Worm (Caenorhabditis elegans) whole organism, young adult: Measurements from ENCODE around the gene F46G10.1.

ENCODE experiments used
- C06A6.2 ChIP-seq: fragments of 200-800 bp; sonication (Bioruptor generic); conservative IDR thresholded peaks from 2 replicates; pipeline ENCODE4 v1.3.6; 2022; ENCODE audit warnings: missing genetic modification characterization, missing compliant biosample characterization
- F23B12.7 ChIP-seq: sonication (generic microtip); optimal IDR thresholded peaks from 2 replicates; lab custom pipeline; 2017; ENCODE audit warnings: missing genetic modification characterization, mild to moderate bottlenecking, missing compliant biosample characterization, antibody characterized with exemption, moderate library complexity; ENCODE audit not compliant: insufficient read depth
- F33H1.4 ChIP-seq: fragments of 200-800 bp; sonication (Bioruptor generic); IDR thresholded peaks from 2 replicates; pipeline ENCODE4 v1.3.6; 2022; ENCODE audit warnings: missing genetic modification reagents, missing genetic modification characterization, missing compliant biosample characterization
- F37B4.10 ChIP-seq: fragments of 200-800 bp; sonication (Bioruptor generic); IDR thresholded peaks from 2 replicates; pipeline ENCODE4 v1.3.6; 2022; ENCODE audit warnings: missing genetic modification characterization, missing compliant biosample characterization
- F55B11.4 ChIP-seq: sonication (generic microtip); optimal IDR thresholded peaks from 2 replicates; lab custom pipeline; 2016; ENCODE audit warnings: missing compliant biosample characterization, missing genetic modification characterization, borderline replicate concordance; ENCODE audit not compliant: insufficient read depth
- F57C9.4 ChIP-seq: sonication (generic microtip); optimal IDR thresholded peaks from 2 replicates; lab custom pipeline; 2017; ENCODE audit warnings: mild to moderate bottlenecking, missing genetic modification characterization, missing compliant biosample characterization
- K11D2.4 ChIP-seq: fragments of 200-800 bp; sonication (Bioruptor generic); IDR thresholded peaks from 2 replicates; pipeline ENCODE4 v1.3.6; 2022; ENCODE audit warnings: missing genetic modification reagents, missing genetic modification characterization, missing compliant biosample characterization
- T26A5.8 ChIP-seq: sonication (generic microtip); optimal IDR thresholded peaks from 2 replicates; lab custom pipeline; 2016; ENCODE audit warnings: missing genetic modification characterization, missing compliant biosample characterization
- Y56A3A.18 ChIP-seq: fragments of 200-800 bp; sonication (Bioruptor generic); IDR thresholded peaks from 2 replicates; pipeline ENCODE4 v1.3.6; 2022; ENCODE audit warnings: missing genetic modification reagents, missing genetic modification characterization, missing compliant biosample characterization
- ZK185.1 ChIP-seq: sonication (generic microtip); optimal IDR thresholded peaks from 2 replicates; lab custom pipeline; 2016; ENCODE audit warnings: mild to moderate bottlenecking, missing genetic modification characterization, missing compliant biosample characterization; ENCODE audit not compliant: poor library complexity, severe bottlenecking
- aptf-2 ChIP-seq: fragments of 200-800 bp; sonication (Bioruptor generic); conservative IDR thresholded peaks from 2 replicates; pipeline ENCODE4 v1.3.6; 2022; ENCODE audit warnings: missing genetic modification reagents, missing genetic modification characterization, missing compliant biosample characterization
- ccch-3 ChIP-seq: fragments of 200-800 bp; sonication (Bioruptor generic); optimal IDR thresholded peaks from 2 replicates; lab custom pipeline; 2018; ENCODE audit warnings: mild to moderate bottlenecking, missing genetic modification characterization, missing compliant biosample characterization
- cebp-1 ChIP-seq, 2 experiments: fragments of 200-800 bp in 1 of 2; sonication (Bioruptor generic) in 1 of 2; sonication (generic microtip) in 1 of 2; IDR thresholded peaks in 1 of 2; optimal IDR thresholded peaks in 1 of 2; 2 replicates each; pipeline versions ENCODE4 v1.3.6 to Lab custom; 2017 to 2022; ENCODE audit warnings: missing compliant biosample characterization in 2 of 2, missing genetic modification characterization in 2 of 2, mild to moderate bottlenecking in 1 of 2, missing genetic modification reagents in 1 of 2, moderate library complexity in 1 of 2
- cebp-2 ChIP-seq: fragments of 200-800 bp; sonication (Bioruptor generic); IDR thresholded peaks from 2 replicates; pipeline ENCODE4 v1.3.6; 2022; ENCODE audit warnings: missing genetic modification characterization, missing compliant biosample characterization
- ceh-100 ChIP-seq: fragments of 200-800 bp; sonication (Bioruptor generic); IDR thresholded peaks from 2 replicates; pipeline ENCODE4 v1.3.6; 2022; ENCODE audit warnings: missing genetic modification reagents, missing genetic modification characterization, missing compliant biosample characterization
- ceh-40 ChIP-seq: fragments of 200-800 bp; sonication (Bioruptor generic); IDR thresholded peaks from 2 replicates; pipeline ENCODE4 v1.3.6; 2022; ENCODE audit warnings: missing genetic modification characterization, missing compliant biosample characterization
- ceh-91 ChIP-seq: fragments of 200-800 bp; sonication (Bioruptor generic); IDR thresholded peaks from 2 replicates; pipeline ENCODE4 v1.3.6; 2022; ENCODE audit warnings: missing genetic modification reagents, missing genetic modification characterization, missing compliant biosample characterization
- dox-1 ChIP-seq: fragments of 200-800 bp; sonication (Bioruptor generic); IDR thresholded peaks from 2 replicates; pipeline ENCODE4 v1.3.6; 2022; ENCODE audit warnings: missing genetic modification reagents, missing genetic modification characterization, missing compliant biosample characterization
- dpl-1 ChIP-seq: fragments of 150-350 bp; optimal IDR thresholded peaks from 2 replicates; lab custom pipeline; 2014; ENCODE audit warnings: missing biosample characterization, missing genetic modification reagents, missing genetic modification characterization
- egl-18 ChIP-seq: fragments of 200-800 bp; sonication (Bioruptor generic); IDR thresholded peaks from 2 replicates; pipeline ENCODE4 v1.3.6; 2022; ENCODE audit warnings: missing genetic modification reagents, missing genetic modification characterization, missing compliant biosample characterization
- egrh-3 ChIP-seq: fragments of 200-800 bp; sonication (Bioruptor generic); IDR thresholded peaks from 2 replicates; pipeline ENCODE4 v1.3.6; 2022; ENCODE audit warnings: missing genetic modification reagents, missing genetic modification characterization, missing compliant biosample characterization
- fkh-3 ChIP-seq: sonication (generic microtip); optimal IDR thresholded peaks from 2 replicates; lab custom pipeline; 2016; ENCODE audit warnings: mild to moderate bottlenecking, missing genetic modification characterization, missing compliant biosample characterization
- him-1 ChIP-seq: sonication (generic microtip); optimal IDR thresholded peaks from 2 replicates; lab custom pipeline; 2016; ENCODE audit warnings: missing genotype, missing genetic modification reagents, missing genetic modification characterization, missing compliant biosample characterization
- hlh-12 ChIP-seq: sonication (generic microtip); optimal IDR thresholded peaks from 2 replicates; lab custom pipeline; 2016; ENCODE audit warnings: missing genetic modification characterization, missing compliant biosample characterization
- hmg-20 ChIP-seq: fragments of 200-800 bp; sonication (Bioruptor generic); IDR thresholded peaks from 2 replicates; pipeline ENCODE4 v1.3.6; 2022; ENCODE audit warnings: missing genetic modification reagents, missing genetic modification characterization, missing compliant biosample characterization
- let-607 ChIP-seq, 2 experiments: fragments of 200-800 bp in 1 of 2; sonication (Bioruptor generic) in 1 of 2; sonication (generic microtip) in 1 of 2; optimal IDR thresholded peaks; 2 replicates each; lab custom pipeline; 2016 to 2018; ENCODE audit warnings: mild to moderate bottlenecking in 2 of 2, missing compliant biosample characterization in 2 of 2, missing genetic modification characterization in 2 of 2, moderate library complexity in 2 of 2, missing genotype in 1 of 2
- lin-35 ChIP-seq, 3 experiments: fragments of 150-350 bp in 2 of 3; sonication (generic microtip) in 1 of 3; optimal IDR thresholded peaks; 2 replicates each; lab custom pipeline; 2014 to 2018; ENCODE audit warnings: missing biosample characterization in 3 of 3, missing genetic modification characterization in 3 of 3, missing genetic modification reagents in 3 of 3
- lin-40 ChIP-seq: sonication (generic microtip); optimal IDR thresholded peaks from 2 replicates; lab custom pipeline; 2016; ENCODE audit warnings: missing genetic modification characterization, mild to moderate bottlenecking, missing compliant biosample characterization, missing genotype, missing genetic modification reagents
- madf-6 ChIP-seq: fragments of 200-800 bp; sonication (Bioruptor generic); IDR thresholded peaks from 2 replicates; pipeline ENCODE4 v1.3.6; 2022; ENCODE audit warnings: missing genetic modification reagents, missing genetic modification characterization, missing compliant biosample characterization
- madf-8 ChIP-seq: fragments of 200-800 bp; sonication (Bioruptor generic); conservative IDR thresholded peaks from 2 replicates; pipeline ENCODE4 v1.3.6; 2022; ENCODE audit warnings: missing genetic modification reagents, missing genetic modification characterization, missing compliant biosample characterization
- nhr-80 ChIP-seq: sonication (generic microtip); optimal IDR thresholded peaks from 2 replicates; lab custom pipeline; 2016; ENCODE audit warnings: missing genetic modification characterization, missing compliant biosample characterization
- rpc-1 ChIP-seq, 2 experiments: fragments of 150-350 bp in 1 of 2; sonication (generic microtip) in 1 of 2; optimal IDR thresholded peaks; 2 replicates each; lab custom pipeline; 2014 to 2018; ENCODE audit warnings: missing biosample characterization in 1 of 2, missing genetic modification characterization in 1 of 2, missing genetic modification reagents in 1 of 2, missing genotype in 1 of 2
- snpc-4 ChIP-seq, 5 experiments: fragments of 150-350 bp in 1 of 5; sonication (generic microtip) in 4 of 5; optimal IDR thresholded peaks; 2 replicates each; lab custom pipeline; 2014 to 2018; ENCODE audit warnings: missing genetic modification characterization in 5 of 5, missing biosample characterization in 3 of 5, antibody characterized with exemption in 2 of 5, mild to moderate bottlenecking in 2 of 5, missing compliant biosample characterization in 2 of 5, missing genotype in 2 of 5, moderate library complexity in 2 of 5, missing genetic modification reagents in 1 of 5
- somi-1 ChIP-seq: fragments of 200-800 bp; sonication (Bioruptor generic); optimal IDR thresholded peaks from 2 replicates; lab custom pipeline; 2018; ENCODE audit warnings: mild to moderate bottlenecking, missing genetic modification characterization, missing compliant biosample characterization
- tbp1 ChIP-seq: fragments of 200-800 bp; sonication (Bioruptor generic); optimal IDR thresholded peaks from 2 replicates; lab custom pipeline; 2018; ENCODE audit warnings: mild to moderate bottlenecking, missing genetic modification characterization, missing compliant biosample characterization
- unc-62 ChIP-seq: fragments of 150-350 bp; optimal IDR thresholded peaks from 2 replicates; lab custom pipeline; 2014; ENCODE audit warnings: missing biosample characterization, missing genetic modification reagents, missing genetic modification characterization
- xnd-1 ChIP-seq: sonication (generic microtip); optimal IDR thresholded peaks from 2 replicates; lab custom pipeline; 2016; ENCODE audit warnings: missing genotype, missing genetic modification reagents, missing genetic modification characterization, missing compliant biosample characterization
- zim-3 ChIP-seq: sonication (generic microtip); optimal IDR thresholded peaks from 2 replicates; lab custom pipeline; 2017; ENCODE audit warnings: mild to moderate bottlenecking, missing genetic modification characterization, moderate library complexity, missing compliant biosample characterization
- ztf-18 ChIP-seq: sonication (generic microtip); optimal IDR thresholded peaks from 2 replicates; lab custom pipeline; 2016; ENCODE audit warnings: missing genotype, mild to moderate bottlenecking, missing genetic modification characterization, missing compliant biosample characterization
- ztf-26 ChIP-seq: sonication (generic microtip); optimal IDR thresholded peaks from 2 replicates; lab custom pipeline; 2017; ENCODE audit warnings: missing genetic modification characterization, missing compliant biosample characterization
- ztf-3 ChIP-seq: fragments of 200-800 bp; sonication (Bioruptor generic); optimal IDR thresholded peaks from 2 replicates; lab custom pipeline; 2018; ENCODE audit warnings: mild to moderate bottlenecking, missing genetic modification characterization, missing compliant biosample characterization

F46G10.1 gene

DNA sequence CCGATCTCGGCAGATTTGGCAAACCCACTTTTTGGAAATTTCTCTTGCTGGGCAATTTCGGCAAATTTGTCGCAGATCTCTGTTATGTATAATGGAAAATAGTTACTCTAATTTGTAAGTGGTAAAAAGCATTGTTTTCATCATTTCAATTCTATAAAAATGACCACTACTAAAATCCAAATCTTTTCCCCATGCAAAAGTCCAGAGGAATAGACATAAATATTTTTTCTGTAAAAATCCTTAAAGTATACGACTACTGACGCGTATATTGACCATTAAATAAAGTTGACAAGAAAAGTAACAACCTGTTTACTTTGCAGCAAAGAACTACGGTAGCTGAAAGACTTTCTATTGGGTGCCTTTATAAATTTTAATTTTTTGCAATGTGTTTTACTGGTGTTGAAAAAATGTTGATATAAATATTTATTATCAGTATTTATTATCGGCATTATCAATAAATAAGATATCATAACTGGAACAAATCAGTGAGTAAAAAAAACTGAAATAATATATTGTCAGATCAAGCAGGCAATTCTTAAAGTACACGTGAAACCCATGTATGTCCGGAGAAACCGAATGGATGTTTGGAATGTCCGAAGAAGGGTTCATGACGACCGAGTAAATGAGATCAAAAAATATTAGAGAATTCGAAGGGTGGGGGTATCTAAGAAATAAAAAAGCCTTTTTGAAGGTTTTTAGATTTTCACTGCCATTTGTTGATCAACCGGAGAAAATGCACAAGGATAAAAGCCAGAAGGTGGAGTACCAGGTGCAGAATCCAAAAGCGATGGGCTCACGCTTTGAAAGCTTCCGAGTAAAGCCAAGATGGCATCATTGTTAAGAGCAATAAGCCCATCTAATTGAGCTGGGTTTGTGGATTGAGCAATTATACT, 37.9 kb upstream of the F46G10.1 start (continued):
- TF ChIP-seq egl-18 (GFP tag; lab: Robert Waterston, UW), result no peak
- peak in 2 of 3 experiments; percentile 21 to 80 for TF ChIP-seq lin-35 (GFP tag; optimal IDR thresholded peaks at IDR 0.05; lab: Kevin White, UChicago)
- TF ChIP-seq fkh-3 (tag; lab: Kevin White, UChicago), result no peak
- no peak for TF ChIP-seq F55B11.4 (tag; lab: Kevin White, UChicago)
- no peak for TF ChIP-seq aptf-2 (GFP tag; lab: Robert Waterston, UW)
- no peak for TF ChIP-seq ztf-18 (tag; lab: Kevin White, UChicago)
- peak; percentile 44 for TF ChIP-seq Y56A3A.18
- no peak for TF ChIP-seq rpc-1 (optimal IDR thresholded peaks at IDR 0.05; lab: Kevin White, UChicago)
- no peak for TF ChIP-seq rpc-1 (tag; optimal IDR thresholded peaks at IDR 0.05; lab: Kevin White, UChicago)
- no peak for TF ChIP-seq ccch-3 (GFP tag; lab: Kevin White, UChicago)
- TF ChIP-seq let-607 (tag; optimal IDR thresholded peaks at IDR 0.05; lab: Kevin White, UChicago), result peak in 1 of 2 experiments; percentile 63
- TF ChIP-seq egrh-3 (GFP tag; lab: Robert Waterston, UW), result no peak
- no peak for TF ChIP-seq xnd-1 (tag; lab: Kevin White, UChicago)
- no peak for TF ChIP-seq F57C9.4 (tag; lab: Kevin White, UChicago)
- TF ChIP-seq ztf-3 (GFP tag; lab: Kevin White, UChicago), result no peak
- no peak for TF ChIP-seq ceh-100 (GFP tag; lab: Robert Waterston, UW)
- no peak for TF ChIP-seq dpl-1 (GFP tag; lab: Kevin White, UChicago)
- TF ChIP-seq K11D2.4, result peak; percentile 54; the same call in 1 of the 2 replicates
- no peak for TF ChIP-seq snpc-4 (GFP tag; optimal IDR thresholded peaks at IDR 0.05; lab: Kevin White, UChicago)
- TF ChIP-seq snpc-4 (tag; optimal IDR thresholded peaks at IDR 0.05; lab: Kevin White, UChicago), result no peak
- TF ChIP-seq zim-3, result peak; percentile 83
- TF ChIP-seq him-1 (tag; lab: Kevin White, UChicago), result no peak
- TF ChIP-seq F33H1.4, result no peak
- TF ChIP-seq ceh-91, result no peak
- no peak for TF ChIP-seq cebp-1 (GFP tag; IDR thresholded peaks at IDR 0.05; lab: Robert Waterston, UW)
- peak; percentile 67 for TF ChIP-seq cebp-1 (tag; optimal IDR thresholded peaks at IDR 0.05; lab: Kevin White, UChicago)
- TF ChIP-seq madf-6 (GFP tag; lab: Robert Waterston, UW), result peak; percentile 36; the same call in 1 of the 2 replicates
- TF ChIP-seq somi-1 (GFP tag; lab: Kevin White, UChicago), result peak; percentile 24
- no peak for TF ChIP-seq hlh-12 (tag; lab: Kevin White, UChicago)
- TF ChIP-seq hmg-20 (GFP tag; lab: Robert Waterston, UW), result no peak
- 0 out of 2 replicates have a peak, but pooled peaks have one; percentile 4 for TF ChIP-seq cebp-2 (GFP tag; lab: Robert Waterston, UW)
- no peak; the same call in 1 of the 2 replicates for TF ChIP-seq dox-1 (GFP tag; lab: Robert Waterston, UW)
- no peak for TF ChIP-seq madf-8 (GFP tag; lab: Robert Waterston, UW)
- no peak for TF ChIP-seq T26A5.8
- no peak for TF ChIP-seq ceh-40 (GFP tag; lab: Robert Waterston, UW)
- TF ChIP-seq F37B4.10 (GFP tag; lab: Robert Waterston, UW), result no peak

DNA sequence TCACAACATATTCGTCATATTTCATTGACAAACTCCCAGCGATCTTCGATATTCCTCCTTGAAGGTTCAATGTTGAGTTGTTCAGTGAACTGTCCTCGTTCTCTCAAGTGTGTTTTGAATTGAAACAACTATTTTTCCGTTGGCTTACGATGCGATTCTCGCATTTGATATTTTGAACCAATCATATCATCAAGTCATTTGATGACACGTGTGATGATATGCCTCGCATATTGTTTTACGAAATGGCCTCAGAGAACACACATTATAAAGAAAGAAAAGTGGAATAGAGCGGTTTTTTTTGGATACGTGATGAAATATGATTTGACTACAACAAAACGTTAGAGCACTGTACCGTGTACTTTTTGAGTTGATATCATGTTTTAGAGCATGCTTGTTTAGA, 36.9 kb upstream of the F46G10.1 start:
- TF ChIP-seq ZK185.1 (tag; lab: Kevin White, UChicago) (peak; percentile 71), snpc-4 (GFP tag; optimal IDR thresholded peaks at IDR 0.05; lab: Kevin White, UChicago) (no peak), snpc-4 (tag; optimal IDR thresholded peaks at IDR 0.05; lab: Kevin White, UChicago) (peak in 2 of 4 experiments; percentile 16 to 19), aptf-2 (GFP tag; lab: Robert Waterston, UW) (no peak), unc-62 (peak; percentile 23), F23B12.7 (tag; lab: Kevin White, UChicago) (peak; percentile 24), Y56A3A.18 (no peak), C06A6.2 (GFP tag; lab: Robert Waterston, UW) (peak; percentile 63; the same call in 1 of the 2 replicates), nhr-80 (peak; percentile 41), tbp1 (GFP tag; lab: Kevin White, UChicago) (peak; percentile 4), let-607 (tag; optimal IDR thresholded peaks at IDR 0.05; lab: Kevin White, UChicago) (peak in 1 of 2 experiments; percentile 81), somi-1 (GFP tag; lab: Kevin White, UChicago) (peak; percentile 43), lin-35 (GFP tag; optimal IDR thresholded peaks at IDR 0.05; lab: Kevin White, UChicago) (peak in 1 of 3 experiments; percentile 4), hmg-20 (GFP tag; lab: Robert Waterston, UW) (no peak), ztf-26 (tag; lab: Kevin White, UChicago) (peak; percentile 78), cebp-1 (GFP tag; IDR thresholded peaks at IDR 0.05; lab: Robert Waterston, UW) (peak; percentile 65; the same call in 1 of the 2 replicates), cebp-1 (tag; optimal IDR thresholded peaks at IDR 0.05; lab: Kevin White, UChicago) (peak; percentile 85), lin-40 (peak; percentile 63)
- TF ChIP-seq, all 124 proteins: peak for 13
